Worm (Caenorhabditis elegans) whole organism, L4 larva: ENCODE measurements around the gene F58G11.4.

Source experiments
- D1046.2 ChIP-seq: fragments of 200-800 bp; sonication (Bioruptor generic); IDR thresholded peaks from 2 replicates; pipeline ENCODE4 v1.3.6; 2022; ENCODE audit warnings: missing genetic modification characterization, missing compliant biosample characterization
- F10B5.3 ChIP-seq: sonication (generic microtip); optimal IDR thresholded peaks from 2 replicates; lab custom pipeline; 2016; ENCODE audit warnings: mild to moderate bottlenecking, missing genetic modification characterization, missing compliant biosample characterization
- F37D6.2 ChIP-seq: sonication (generic microtip); optimal IDR thresholded peaks from 2 replicates; lab custom pipeline; 2016; ENCODE audit warnings: mild to moderate bottlenecking, missing genetic modification characterization, missing compliant biosample characterization
- F49E8.2 ChIP-seq: sonication (generic microtip); optimal IDR thresholded peaks from 2 replicates; lab custom pipeline; 2016; ENCODE audit warnings: missing compliant biosample characterization, mild to moderate bottlenecking, missing genetic modification characterization, borderline replicate concordance
- R02D3.7 ChIP-seq: fragments of 150-350 bp; sonication (generic microtip); optimal IDR thresholded peaks from 3 replicates; lab custom pipeline; 2014; ENCODE audit warnings: missing biosample characterization, missing genetic modification characterization
- T20F7.1 ChIP-seq: fragments of 200-800 bp; sonication (Bioruptor generic); optimal IDR thresholded peaks from 2 replicates; lab custom pipeline; 2018; ENCODE audit warnings: mild to moderate bottlenecking, missing genetic modification characterization, missing compliant biosample characterization
- T26A8.4 ChIP-seq: fragments of 200-800 bp; sonication (Bioruptor generic); IDR thresholded peaks from 2 replicates; pipeline ENCODE4 v1.3.6; 2022; ENCODE audit warnings: missing genetic modification characterization, missing compliant biosample characterization
- Y48G9A.11 ChIP-seq: fragments of 200-800 bp; sonication (Bioruptor generic); IDR thresholded peaks from 2 replicates; pipeline ENCODE4 v1.3.6; 2022; ENCODE audit warnings: missing genetic modification reagents, missing genetic modification characterization, missing compliant biosample characterization
- ZK546.5 ChIP-seq, 2 experiments: sonication (generic microtip); optimal IDR thresholded peaks; 2 replicates each; lab custom pipeline; 2017; ENCODE audit warnings: missing biosample characterization in 2 of 2, missing genetic modification characterization in 2 of 2
- aly-2 ChIP-seq: sonication (generic microtip); optimal IDR thresholded peaks from 2 replicates; lab custom pipeline; 2018; ENCODE audit warnings: missing biosample characterization, missing genetic modification characterization
- ceh-28 ChIP-seq: fragments of 150-350 bp; optimal IDR thresholded peaks from 2 replicates; lab custom pipeline; 2014; ENCODE audit warnings: missing biosample characterization, missing genetic modification reagents, missing genetic modification characterization
- ceh-44 ChIP-seq: fragments of 200-800 bp; sonication (Bioruptor generic); IDR thresholded peaks from 2 replicates; pipeline ENCODE4 v1.3.6; 2022; ENCODE audit warnings: missing genetic modification reagents, missing genetic modification characterization, missing compliant biosample characterization
- ctbp-1 ChIP-seq: fragments of 200-800 bp; sonication (Bioruptor generic); IDR thresholded peaks from 2 replicates; pipeline ENCODE4 v1.3.6; 2022; ENCODE audit warnings: missing genetic modification reagents, missing genetic modification characterization, missing compliant biosample characterization
- daf-19 ChIP-seq: fragments of 200-800 bp; sonication (Bioruptor generic); conservative IDR thresholded peaks from 2 replicates; pipeline ENCODE4 v1.3.6; 2022; ENCODE audit warnings: missing genetic modification characterization, missing compliant biosample characterization
- dmd-6 ChIP-seq: fragments of 200-800 bp; sonication (Bioruptor generic); IDR thresholded peaks from 2 replicates; pipeline ENCODE4 v1.3.6; 2022; ENCODE audit warnings: missing genetic modification reagents, missing genetic modification characterization, missing compliant biosample characterization
- egl-27 ChIP-seq: sonication (generic microtip); optimal IDR thresholded peaks from 3 replicates; lab custom pipeline; 2017; ENCODE audit warnings: missing biosample characterization, missing genetic modification reagents, missing genetic modification characterization
- fkh-10 ChIP-seq: fragments of 150-350 bp; optimal IDR thresholded peaks from 2 replicates; lab custom pipeline; 2014; ENCODE audit warnings: missing biosample characterization, missing genetic modification reagents, missing genetic modification characterization
- gei-8 ChIP-seq: fragments of 200-800 bp; sonication (Bioruptor generic); optimal IDR thresholded peaks from 2 replicates; lab custom pipeline; 2018; ENCODE audit warnings: mild to moderate bottlenecking, missing genetic modification characterization, missing compliant biosample characterization
- hlh-30 ChIP-seq: sonication (generic microtip); optimal IDR thresholded peaks from 2 replicates; lab custom pipeline; 2017; ENCODE audit warnings: antibody characterized with exemption, mild to moderate bottlenecking, missing genetic modification characterization, missing compliant biosample characterization; ENCODE audit not compliant: insufficient read depth
- jun-1 ChIP-seq: fragments of 150-350 bp; optimal IDR thresholded peaks from 2 replicates; lab custom pipeline; 2014; ENCODE audit warnings: missing biosample characterization, missing genetic modification reagents, missing genetic modification characterization
- lin-1 ChIP-seq: fragments of 200-800 bp; sonication (Bioruptor generic); IDR thresholded peaks from 2 replicates; pipeline ENCODE4 v1.3.6; 2022; ENCODE audit warnings: missing genetic modification reagents, missing genetic modification characterization, missing compliant biosample characterization
- lin-13 ChIP-seq: fragments of 150-350 bp; optimal IDR thresholded peaks from 2 replicates; lab custom pipeline; 2014; ENCODE audit warnings: missing biosample characterization, missing genetic modification reagents, missing genetic modification characterization
- lin-15B ChIP-seq: fragments of 150-350 bp; sonication (generic microtip); optimal IDR thresholded peaks from 3 replicates; lab custom pipeline; 2014; ENCODE audit warnings: missing biosample characterization, missing genetic modification characterization
- lin-29 ChIP-seq: fragments of 200-800 bp; sonication (Bioruptor generic); IDR thresholded peaks from 2 replicates; pipeline ENCODE4 v1.3.6; 2022; ENCODE audit warnings: missing genetic modification reagents, missing genetic modification characterization, missing compliant biosample characterization
- lin-38 ChIP-seq: fragments of 200-800 bp; sonication (Bioruptor generic); IDR thresholded peaks from 2 replicates; pipeline ENCODE4 v1.3.6; 2022; ENCODE audit warnings: missing genetic modification reagents, missing genetic modification characterization, missing compliant biosample characterization
- madf-5 ChIP-seq, 2 experiments: fragments of 200-800 bp; sonication (Bioruptor generic); IDR thresholded peaks; 2 replicates each; pipeline ENCODE4 v1.3.6; 2022; ENCODE audit warnings: missing compliant biosample characterization in 2 of 2, missing genetic modification characterization in 2 of 2
- madf-9 ChIP-seq: fragments of 200-800 bp; sonication (Bioruptor generic); conservative IDR thresholded peaks from 2 replicates; pipeline ENCODE4 v1.3.6; 2022; ENCODE audit warnings: missing genetic modification reagents, missing genetic modification characterization, missing compliant biosample characterization
- mdt-29 ChIP-seq: fragments of 200-800 bp; sonication (Bioruptor generic); IDR thresholded peaks from 2 replicates; pipeline ENCODE4 v1.3.6; 2022; ENCODE audit warnings: missing genetic modification reagents, missing genetic modification characterization, missing compliant biosample characterization
- mes-2 ChIP-seq: sonication (generic microtip); optimal IDR thresholded peaks from 2 replicates; lab custom pipeline; 2016; ENCODE audit warnings: missing genotype, mild to moderate bottlenecking, missing genetic modification characterization, missing compliant biosample characterization; ENCODE audit not compliant: poor library complexity, severe bottlenecking
- mxl-2 ChIP-seq: fragments of 200-800 bp; sonication (Bioruptor generic); conservative IDR thresholded peaks from 2 replicates; pipeline ENCODE4 v1.3.6; 2022; ENCODE audit warnings: missing genetic modification reagents, missing genetic modification characterization, missing compliant biosample characterization
- nhr-10 ChIP-seq: fragments of 150-350 bp; optimal IDR thresholded peaks from 2 replicates; lab custom pipeline; 2014; ENCODE audit warnings: missing biosample characterization, missing genetic modification characterization
- nhr-102 ChIP-seq: sonication (generic microtip); optimal IDR thresholded peaks from 2 replicates; lab custom pipeline; 2016; ENCODE audit warnings: mild to moderate bottlenecking, missing genetic modification characterization, moderate library complexity, missing compliant biosample characterization
- nhr-11 ChIP-seq: fragments of 150-350 bp; optimal IDR thresholded peaks from 2 replicates; lab custom pipeline; 2014; ENCODE audit warnings: missing biosample characterization, missing genetic modification characterization
- nhr-25 ChIP-seq: sonication (generic microtip); optimal IDR thresholded peaks from 2 replicates; lab custom pipeline; 2017; ENCODE audit warnings: missing genetic modification characterization, mild to moderate bottlenecking, missing compliant biosample characterization, antibody characterized with exemption, moderate library complexity, borderline replicate concordance; ENCODE audit not compliant: insufficient read depth
- nhr-28 ChIP-seq: fragments of 150-350 bp; optimal IDR thresholded peaks from 2 replicates; lab custom pipeline; 2014; ENCODE audit warnings: missing biosample characterization, missing genetic modification characterization
- nhr-41 ChIP-seq: fragments of 200-800 bp; sonication (Bioruptor generic); IDR thresholded peaks from 2 replicates; pipeline ENCODE4 v1.3.6; 2022; ENCODE audit warnings: missing genetic modification reagents, missing genetic modification characterization, missing compliant biosample characterization
- nhr-42 ChIP-seq: fragments of 200-800 bp; sonication (Bioruptor generic); IDR thresholded peaks from 2 replicates; pipeline ENCODE4 v1.3.6; 2022; ENCODE audit warnings: missing genetic modification characterization, missing compliant biosample characterization
- nhr-6 ChIP-seq: fragments of 150-350 bp; optimal IDR thresholded peaks from 2 replicates; lab custom pipeline; 2014; ENCODE audit warnings: missing biosample characterization, missing genetic modification characterization
- set-16 ChIP-seq: fragments of 200-800 bp; sonication (Bioruptor generic); IDR thresholded peaks from 2 replicates; pipeline ENCODE4 v1.3.6; 2022; ENCODE audit warnings: missing genetic modification reagents, missing genetic modification characterization, missing compliant biosample characterization
- skn-1 ChIP-seq: fragments of 150-350 bp; optimal IDR thresholded peaks from 2 replicates; lab custom pipeline; 2014; ENCODE audit warnings: missing biosample characterization, missing genetic modification characterization
- spr-1 ChIP-seq: sonication (generic microtip); optimal IDR thresholded peaks from 2 replicates; lab custom pipeline; 2016; ENCODE audit warnings: mild to moderate bottlenecking, missing genetic modification characterization, missing compliant biosample characterization
- spr-3 ChIP-seq: fragments of 200-800 bp; sonication (Bioruptor generic); optimal IDR thresholded peaks from 2 replicates; lab custom pipeline; 2018; ENCODE audit warnings: mild to moderate bottlenecking, missing genetic modification characterization, missing compliant biosample characterization
- tag-97 ChIP-seq: fragments of 200-800 bp; sonication (Bioruptor generic); IDR thresholded peaks from 2 replicates; pipeline ENCODE4 v1.3.6; 2022; ENCODE audit warnings: missing genetic modification characterization, missing compliant biosample characterization
- tra-1 ChIP-seq: fragments of 200-800 bp; sonication (Bioruptor generic); IDR thresholded peaks from 2 replicates; pipeline ENCODE4 v1.3.6; 2022; ENCODE audit warnings: missing genetic modification reagents, missing genetic modification characterization, missing compliant biosample characterization
- zfp-2 ChIP-seq: sonication (generic microtip); optimal IDR thresholded peaks from 2 replicates; lab custom pipeline; 2016; ENCODE audit warnings: mild to moderate bottlenecking, missing genetic modification characterization, missing compliant biosample characterization
- zip-11 ChIP-seq: fragments of 200-800 bp; sonication (Bioruptor generic); IDR thresholded peaks from 2 replicates; pipeline ENCODE4 v1.3.6; 2022; ENCODE audit warnings: missing genetic modification characterization, missing compliant biosample characterization
- zip-2 ChIP-seq: fragments of 150-350 bp; optimal IDR thresholded peaks from 2 replicates; lab custom pipeline; 2014; ENCODE audit warnings: missing biosample characterization, missing genetic modification characterization
- ztf-11 ChIP-seq: fragments of 150-350 bp; optimal IDR thresholded peaks from 2 replicates; lab custom pipeline; 2014; ENCODE audit warnings: missing biosample characterization, missing genetic modification characterization

F58G11.4 gene

DNA sequence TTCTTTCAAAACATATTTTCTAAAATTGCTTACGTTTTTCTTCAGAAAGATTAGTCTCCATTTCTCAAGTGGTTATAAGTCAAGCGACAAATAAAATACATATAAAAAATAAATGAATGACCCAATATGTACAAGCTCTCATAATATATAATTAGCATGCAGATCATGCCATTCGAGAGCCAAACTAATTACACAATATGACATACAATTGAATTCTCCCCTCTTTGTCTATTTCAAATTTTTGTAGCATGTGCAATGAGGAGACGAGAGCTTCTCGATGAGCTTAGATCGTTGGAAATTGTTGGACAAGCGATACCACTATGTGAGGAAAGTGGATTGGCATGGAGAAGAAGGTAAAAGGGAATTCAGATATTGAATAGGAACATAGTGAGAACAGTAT, 34.9 kb downstream of the F58G11.4 start, which contains the start of gene hlh-34:
TSS of gene hlh-34 (minus strand) at position 101 of the 400 bp plus-strand sequence.
- no peak for TF ChIP-seq F49E8.2 (tag; lab: Kevin White, UChicago)
- TF ChIP-seq aly-2, result no peak
- no peak for TF ChIP-seq tag-97
- no peak for TF ChIP-seq nhr-11
- no peak for TF ChIP-seq mdt-29 (GFP tag; lab: Robert Waterston, UW)
- no peak for TF ChIP-seq daf-19 (GFP tag; lab: Robert Waterston, UW)
- TF ChIP-seq nhr-10 (tag; lab: Kevin White, UChicago), result no peak
- no peak for TF ChIP-seq nhr-28
- no peak for TF ChIP-seq zip-2 (tag; lab: Kevin White, UChicago)
- no peak for TF ChIP-seq lin-38
- TF ChIP-seq zip-11 (GFP tag; lab: Robert Waterston, UW), result no peak

DNA sequence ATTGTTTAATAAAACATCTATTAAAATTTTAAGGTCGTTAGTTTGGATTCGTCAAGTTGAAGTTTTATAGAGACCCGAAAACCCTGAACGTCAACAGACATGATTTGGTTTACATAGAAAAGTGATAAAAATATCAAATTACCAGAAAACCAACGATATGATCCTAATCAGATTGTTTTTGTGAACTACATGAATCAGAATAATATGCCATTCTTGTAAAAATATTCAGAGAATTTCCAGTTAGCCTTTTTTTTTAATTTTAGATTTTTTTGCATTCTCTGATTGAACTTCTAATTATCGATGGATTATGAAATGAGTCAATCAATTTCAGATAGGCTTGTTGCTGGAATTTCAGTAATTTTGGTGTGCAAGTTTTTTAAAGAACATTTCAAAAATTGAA, 38.7 kb downstream of the F58G11.4 start, which contains the start of gene srx-96:
TSS of gene srx-96 (plus strand) at position 301 of the 400 bp plus-strand sequence.
- TF ChIP-seq ceh-28, result no peak
- no peak for TF ChIP-seq spr-3 (GFP tag; lab: Kevin White, UChicago)
- no peak for TF ChIP-seq tra-1
- TF ChIP-seq set-16 (GFP tag; lab: Robert Waterston, UW), result no peak
- TF ChIP-seq zfp-2 (tag; lab: Kevin White, UChicago), result no peak
- TF ChIP-seq madf-9, result no peak
- TF ChIP-seq mdt-29 (GFP tag; lab: Robert Waterston, UW), result no peak
- TF ChIP-seq R02D3.7 (tag; lab: Kevin White, UChicago), result no peak

DNA sequence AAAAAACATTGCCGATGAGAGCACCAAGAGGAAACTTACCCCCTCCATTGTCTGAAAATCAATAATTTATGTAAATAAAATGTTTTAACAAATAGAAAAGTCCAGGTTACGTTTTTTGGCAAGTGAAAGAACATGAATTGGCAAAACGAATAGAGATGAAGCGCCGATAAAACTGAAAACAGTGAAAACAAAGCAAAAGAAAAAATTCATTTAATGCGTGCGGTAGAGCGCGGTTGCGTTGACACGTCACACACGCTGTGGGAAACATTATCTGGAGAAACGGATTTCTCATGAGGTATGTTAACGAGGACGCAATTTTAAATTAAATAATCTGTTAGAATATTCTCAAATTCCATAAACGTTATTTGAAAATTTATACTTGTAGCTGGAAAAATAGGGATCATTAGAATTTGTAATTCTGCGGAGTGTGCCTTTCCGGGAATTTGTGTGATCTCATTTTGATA, 42.9 kb downstream of the F58G11.4 start, which contains the start of gene zipt-9:
TSS of gene zipt-9 (minus strand) at position 51 of the 464 bp plus-strand sequence.
- TF ChIP-seq nhr-25 (tag; lab: Kevin White, UChicago) (no peak), nhr-102 (tag; lab: Kevin White, UChicago) (no peak), gei-8 (no peak), dmd-6 (peak; percentile 61; the same call in 1 of the 2 replicates), ztf-11 (tag; lab: Kevin White, UChicago) (no peak), zfp-2 (tag; lab: Kevin White, UChicago) (no peak), lin-15B (tag; lab: Kevin White, UChicago) (peak; percentile 24), skn-1 (tag; lab: Kevin White, UChicago) (no peak), zip-11 (GFP tag; lab: Robert Waterston, UW) (no peak), ZK546.5 (tag; optimal IDR thresholded peaks at IDR 0.05; lab: Kevin White, UChicago) (no peak), F10B5.3 (no peak), D1046.2 (GFP tag; lab: Robert Waterston, UW) (no peak), nhr-41 (no peak), fkh-10 (peak; percentile 56), T26A8.4 (GFP tag; lab: Robert Waterston, UW) (no peak), nhr-42 (GFP tag; lab: Robert Waterston, UW) (no peak), spr-1 (tag; lab: Kevin White, UChicago) (no peak), nhr-6 (peak; percentile 89), madf-5 (GFP tag; IDR thresholded peaks at IDR 0.05; lab: Robert Waterston, UW) (no peak), hlh-30 (tag; lab: Kevin White, UChicago) (no peak), ctbp-1 (GFP tag; lab: Robert Waterston, UW) (no peak), F37D6.2 (tag; lab: Kevin White, UChicago) (peak; percentile 44), T20F7.1 (GFP tag; lab: Kevin White, UChicago) (peak; percentile 77), ceh-44 (GFP tag; lab: Robert Waterston, UW) (0 out of 2 replicates have a peak, but pooled peaks have one; percentile 51), jun-1 (tag; lab: Kevin White, UChicago) (peak; percentile 1), madf-9 (peak; percentile 47; the same call in 1 of the 2 replicates), lin-13 (peak; percentile 46), mes-2 (peak; percentile 96), egl-27 (no peak), lin-1 (GFP tag; lab: Robert Waterston, UW) (0 out of 2 replicates have a peak, but pooled peaks have one; percentile 46), mxl-2 (GFP tag; lab: Robert Waterston, UW) (no peak), Y48G9A.11 (GFP tag; lab: Robert Waterston, UW) (no peak), lin-29 (GFP tag; lab: Robert Waterston, UW) (no peak)
